Fruit fly (Drosophila melanogaster) whole organism: ENCODE data around the gene Bin1.

Experiments
- CG8478 ChIP-seq: fragments of >200 bp; optimal IDR thresholded peaks from 2 replicates; lab custom pipeline; 2018; ENCODE audit warnings: inconsistent platforms
- EcR ChIP-seq, 2 experiments: fragments of >200 bp; optimal IDR thresholded peaks; 2 replicates each; lab custom pipeline; 2017; ENCODE audit warnings: missing biosample characterization in 2 of 2, missing genetic modification characterization in 2 of 2, missing genetic modification reagents in 2 of 2
- pan ChIP-seq: fragments of >200 bp; optimal IDR thresholded peaks from 2 replicates; lab custom pipeline; 2017
- psq ChIP-seq: fragments of >200 bp; optimal IDR thresholded peaks from 2 replicates; lab custom pipeline; 2017

dm6 chr3R:16234745-16235149 is 45.4 kb upstream of the Bin1 start:
- TF ChIP-seq CG8478 (lab: Kevin White, UChicago) (no peak), pan (lab: Kevin White, UChicago) (no peak), psq (lab: Kevin White, UChicago) (no peak), EcR (GFP tag; optimal IDR thresholded peaks at IDR 0.05; lab: Kevin White, UChicago) (no peak)
